Worm (Caenorhabditis elegans) whole organism, mixed stage, embryonic: Measurements from ENCODE around the gene ceh-75.

Experiments
- ces-1 ChIP-seq: fragments of 150-350 bp; optimal IDR thresholded peaks from 2 replicates; lab custom pipeline; 2014; ENCODE audit warnings: missing biosample characterization, missing genetic modification reagents, missing genetic modification characterization
- elt-1 ChIP-seq: sonication (generic microtip); optimal IDR thresholded peaks from 2 replicates; lab custom pipeline; 2017; ENCODE audit warnings: missing genetic modification characterization, mild to moderate bottlenecking, missing compliant biosample characterization, antibody characterized with exemption, moderate library complexity, borderline replicate concordance; ENCODE audit not compliant: insufficient read depth
- lsy-2 ChIP-seq: fragments of 150-350 bp; optimal IDR thresholded peaks from 2 replicates; lab custom pipeline; 2014; ENCODE audit warnings: missing biosample characterization, missing genetic modification characterization
- nhr-237 ChIP-seq: fragments of 150-350 bp; optimal IDR thresholded peaks from 2 replicates; lab custom pipeline; 2014; ENCODE audit warnings: missing biosample characterization, missing genetic modification characterization
- nhr-76 ChIP-seq: sonication (generic microtip); optimal IDR thresholded peaks from 2 replicates; lab custom pipeline; 2017; ENCODE audit warnings: missing biosample characterization, missing genetic modification characterization
- snpc-4 ChIP-seq: fragments of 150-350 bp; optimal IDR thresholded peaks from 2 replicates; lab custom pipeline; 2014; ENCODE audit warnings: missing biosample characterization, missing genetic modification characterization
- unc-120 ChIP-seq: sonication (generic microtip); optimal IDR thresholded peaks from 2 replicates; lab custom pipeline; 2017; ENCODE audit warnings: missing genetic modification characterization, missing compliant biosample characterization; ENCODE audit not compliant: poor library complexity, severe bottlenecking

- TF ChIP-seq lsy-2 (no peak), nhr-76 (no peak), ces-1 (no peak), elt-1 (tag; lab: Kevin White, UChicago) (no peak), unc-120 (tag; lab: Kevin White, UChicago) (no peak), snpc-4 (tag; lab: Kevin White, UChicago) (no peak), nhr-237 (tag; lab: Kevin White, UChicago) (no peak)
These were observed 27.7 kb downstream of the ceh-75 start, which contains the start of gene nlp-58 for ce11 chrV:9948840-9949239.
